Fruit fly (Drosophila melanogaster): ENCODE measurements around the gene CG43391.
A peak's percentile ranks its signal among the peaks of the same experiment; 100 is the strongest.

Gene CG43391

dm6 chr3L:11533704-11534319 lies 47.0 kb downstream of the CG43391 start (continued):
- peak; percentile 76 for TF ChIP-seq CG15269 (tag; optimal IDR thresholded peaks at IDR 0.05)
- TF ChIP-seq Med (GFP tag): peak; percentile 84
- no peak for TF ChIP-seq CG31388 (GFP tag; optimal IDR thresholded peaks at IDR 0.05)
- TF ChIP-seq Scr (GFP tag; IDR thresholded peaks at IDR 0.05; ENCODE audit: partially characterized antibody): no peak
- TF ChIP-seq CG6683 (GFP tag; optimal IDR thresholded peaks at IDR 0.05): no peak
- TF ChIP-seq Dip2 (GFP tag; IDR thresholded peaks at IDR 0.05): no peak
- TF ChIP-seq Ssrp (tag; optimal IDR thresholded peaks at IDR 0.05): peak; percentile 36
- TF ChIP-seq Tbp (GFP tag; optimal IDR thresholded peaks at IDR 0.05): no peak
- peak; percentile 8 for TF ChIP-seq slp2 (GFP tag; optimal IDR thresholded peaks at IDR 0.05)
- TF ChIP-seq C15 (GFP tag; IDR thresholded peaks at IDR 0.05): no peak
- TF ChIP-seq CG12155 (GFP tag; optimal IDR thresholded peaks at IDR 0.05): no peak
- peak; percentile 2 for TF ChIP-seq vfl (GFP tag; optimal IDR thresholded peaks at IDR 0.05)
- no peak for TF ChIP-seq CG13287 (GFP tag; IDR thresholded peaks at IDR 0.05; ENCODE audit: partially characterized antibody)
- no peak for TF ChIP-seq CG7357 (GFP tag; IDR thresholded peaks at IDR 0.05)
- TF ChIP-seq CG14667 (GFP tag; IDR thresholded peaks at IDR 0.05): no peak
- TF ChIP-seq MESR4 (GFP tag; optimal IDR thresholded peaks at IDR 0.05): no peak
- no peak for TF ChIP-seq psq (GFP tag; optimal IDR thresholded peaks at IDR 0.05)
- TF ChIP-seq PHDP (tag; optimal IDR thresholded peaks at IDR 0.05): peak; percentile 50
- TF ChIP-seq CG14014 (GFP tag; IDR thresholded peaks at IDR 0.05): peak; percentile 48
- TF ChIP-seq fd3F (GFP tag; optimal IDR thresholded peaks at IDR 0.05): peak; percentile 44
- peak; percentile 9 for TF ChIP-seq CG13775 (GFP tag; optimal IDR thresholded peaks at IDR 0.05)
- TF ChIP-seq CG13624 (GFP tag; optimal IDR thresholded peaks at IDR 0.05): peak; percentile 57
- peak in 1 of 2 experiments; percentile 18 for TF ChIP-seq chif (GFP tag; optimal IDR thresholded peaks at IDR 0.05)
- TF ChIP-seq Dbx (GFP tag; IDR thresholded peaks at IDR 0.05): no peak
- TF ChIP-seq CG11456 (GFP tag; IDR thresholded peaks at IDR 0.05): no peak
- TF ChIP-seq Meics (GFP tag; optimal IDR thresholded peaks at IDR 0.05): peak; percentile 68
- peak; percentile 33 for TF ChIP-seq CG12769 (tag; optimal IDR thresholded peaks at IDR 0.05)
- TF ChIP-seq CG3838 (GFP tag; optimal IDR thresholded peaks at IDR 0.05): no peak
- TF ChIP-seq Dad (GFP tag; optimal IDR thresholded peaks at IDR 0.05): peak; percentile 49
- TF ChIP-seq ara (GFP tag; IDR thresholded peaks at IDR 0.05): no peak
- peak; percentile 69 for TF ChIP-seq CG18599 (GFP tag; optimal IDR thresholded peaks at IDR 0.05)
- no peak for TF ChIP-seq jigr1 (GFP tag; IDR thresholded peaks at IDR 0.05)
- TF ChIP-seq CG12391 (tag; optimal IDR thresholded peaks at IDR 0.05): peak; percentile 17
- peak; percentile 42; the same call in 2 of the 3 replicates for TF ChIP-seq CG14050 (GFP tag; IDR thresholded peaks at IDR 0.05)
- TF ChIP-seq cwo (GFP tag; optimal IDR thresholded peaks at IDR 0.05): peak; percentile 60
- no peak for TF ChIP-seq sc (optimal IDR thresholded peaks at IDR 0.05)
- TF ChIP-seq sc (GFP tag; optimal IDR thresholded peaks at IDR 0.05): no peak
- no peak for TF ChIP-seq pan (optimal IDR thresholded peaks at IDR 0.05)
- TF ChIP-seq pan (GFP tag; optimal IDR thresholded peaks at IDR 0.05 in 1 of 2, IDR thresholded peaks at IDR 0.05 in 1 of 2): peak in 1 of 2 experiments; percentile 6
- peak; percentile 66 for TF ChIP-seq Sox100B (GFP tag; optimal IDR thresholded peaks at IDR 0.05)
- TF ChIP-seq Hand (GFP tag; optimal IDR thresholded peaks at IDR 0.05): no peak
- TF ChIP-seq CG6791 (GFP tag; IDR thresholded peaks at IDR 0.05; ENCODE audit: partially characterized antibody): no peak
- peak; percentile 34 for TF ChIP-seq CG1233 (GFP tag; optimal IDR thresholded peaks at IDR 0.05)
- peak in 1 of 2 experiments; percentile 32 for TF ChIP-seq Eip74EF (GFP tag; optimal IDR thresholded peaks at IDR 0.05)
- no peak for TF ChIP-seq zfh1 (GFP tag; IDR thresholded peaks at IDR 0.05)
- TF ChIP-seq Max (GFP tag; optimal IDR thresholded peaks at IDR 0.05): peak; percentile 25
- TF ChIP-seq Atf-2 (GFP tag; optimal IDR thresholded peaks at IDR 0.05): peak; percentile 13
- no peak for TF ChIP-seq CG4282 (GFP tag; optimal IDR thresholded peaks at IDR 0.05)
- TF ChIP-seq so (GFP tag; IDR thresholded peaks at IDR 0.05): 0 out of 3 replicates have a peak, but pooled peaks have one; percentile 16
- TF ChIP-seq tap (tag; optimal IDR thresholded peaks at IDR 0.05): peak; percentile 3
